Fruit fly (Drosophila melanogaster) whole organism: Measurements from ENCODE around the gene Rai1.

Experiments
- EcR ChIP-seq, 2 experiments: fragments of >200 bp; optimal IDR thresholded peaks; 2 replicates each; lab custom pipeline; 2017; ENCODE audit warnings: missing biosample characterization in 2 of 2, missing genetic modification characterization in 2 of 2, missing genetic modification reagents in 2 of 2
- pan ChIP-seq: fragments of >200 bp; optimal IDR thresholded peaks from 2 replicates; lab custom pipeline; 2017
- psq ChIP-seq: fragments of >200 bp; optimal IDR thresholded peaks from 2 replicates; lab custom pipeline; 2017

DNA sequence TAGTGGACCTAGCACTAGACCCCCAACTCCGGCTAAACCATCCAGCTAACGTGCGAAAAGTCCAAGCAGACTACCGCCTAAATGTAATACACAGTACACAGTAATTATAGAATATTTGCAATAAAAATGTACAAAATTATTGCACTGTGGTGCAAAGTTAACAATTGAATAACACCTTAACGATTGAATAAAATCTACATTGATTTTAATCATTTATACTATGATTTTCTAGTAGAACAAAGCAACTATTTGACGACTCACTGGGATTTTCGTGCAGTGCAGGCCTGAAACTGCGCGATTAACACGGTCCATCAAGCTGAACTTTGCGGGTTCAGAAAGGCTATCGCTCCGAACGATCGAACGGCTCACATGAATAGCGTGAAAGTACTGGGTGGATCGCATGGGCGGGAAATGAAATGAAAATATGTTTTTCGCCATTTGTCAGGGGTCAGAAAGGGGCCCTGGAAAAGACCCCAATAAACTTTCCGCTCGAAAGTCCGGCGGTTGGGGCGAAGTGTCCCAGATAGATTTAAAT lies 24.9 kb downstream of the Rai1 start:
- no peak for TF ChIP-seq psq (lab: Kevin White, UChicago)
- no peak for TF ChIP-seq EcR (GFP tag; optimal IDR thresholded peaks at IDR 0.05; lab: Kevin White, UChicago)
- no peak for TF ChIP-seq pan (lab: Kevin White, UChicago)
